Fruit fly (Drosophila melanogaster) Kc167 (cell line): ENCODE measurements around the gene CG7656.

Source experiments
- Myc ChIP-seq: fragments of >200 bp; optimal IDR thresholded peaks from 2 replicates; lab custom pipeline; 2017; ENCODE audit warnings: missing external identifiers
- Sin3A ChIP-seq: fragments of >200 bp; optimal IDR thresholded peaks from 2 replicates; lab custom pipeline; 2018; ENCODE audit warnings: missing external identifiers
- h ChIP-seq: fragments of >200 bp; optimal IDR thresholded peaks from 3 replicates; lab custom pipeline; 2018; ENCODE audit warnings: missing external identifiers
- insv ChIP-seq: fragments of >200 bp; optimal IDR thresholded peaks from 3 replicates; lab custom pipeline; 2018; ENCODE audit warnings: missing external identifiers
- psq ChIP-seq: fragments of >200 bp; optimal IDR thresholded peaks from 2 replicates; lab custom pipeline; 2017; ENCODE audit warnings: missing external identifiers
- ttk ChIP-seq: sonication (Bioruptor generic); optimal IDR thresholded peaks from 2 replicates; lab custom pipeline; 2017; ENCODE audit warnings: missing external identifiers

CG7656 gene

dm6 chr3L:15587445-15588381 is at the start of gene CG7656:
Gene CG7656 (minus strand): TSS chr3L:15588175.
- no peak for TF ChIP-seq psq
- TF ChIP-seq ttk (lab: Kevin White, UChicago), result no peak
- no peak for TF ChIP-seq Sin3A (lab: Kevin White, UChicago)
- TF ChIP-seq h (lab: Kevin White, UChicago), result no peak
- TF ChIP-seq Myc, result no peak
- TF ChIP-seq insv (lab: Kevin White, UChicago), result no peak

dm6 chr3L:15637618-15638017 is 49.6 kb upstream of the CG7656 start:
- TF ChIP-seq insv (lab: Kevin White, UChicago) (no peak), Myc (no peak), ttk (lab: Kevin White, UChicago) (no peak), Sin3A (lab: Kevin White, UChicago) (no peak)

dm6 chr3L:15636978-15637377 is 49.0 kb upstream of the CG7656 start:
- TF ChIP-seq insv (lab: Kevin White, UChicago), result no peak
- TF ChIP-seq h (lab: Kevin White, UChicago), result no peak
- TF ChIP-seq ttk (lab: Kevin White, UChicago), result no peak
- no peak for TF ChIP-seq Myc

- TF ChIP-seq h (lab: Kevin White, UChicago), result no peak
- no peak for TF ChIP-seq ttk (lab: Kevin White, UChicago)
- no peak for TF ChIP-seq Myc
- no peak for TF ChIP-seq Sin3A (lab: Kevin White, UChicago)
- TF ChIP-seq psq, result no peak
- TF ChIP-seq insv (lab: Kevin White, UChicago), result no peak
Measured at dm6 chr3L:15636359-15636758, 48.4 kb upstream of the CG7656 start.

dm6 chr3L:15634368-15635075 is 46.5 kb upstream of the CG7656 start:
- TF ChIP-seq Sin3A (lab: Kevin White, UChicago) (no peak), h (lab: Kevin White, UChicago) (no peak), insv (lab: Kevin White, UChicago) (no peak), ttk (lab: Kevin White, UChicago) (no peak), Myc (no peak), psq (no peak)

dm6 chr3L:15632653-15633052 is 44.7 kb upstream of the CG7656 start:
- TF ChIP-seq h (lab: Kevin White, UChicago) (no peak), Myc (no peak), Sin3A (lab: Kevin White, UChicago) (no peak), psq (no peak), insv (lab: Kevin White, UChicago) (no peak), ttk (lab: Kevin White, UChicago) (no peak)

dm6 chr3L:15631067-15631466 is 43.1 kb upstream of the CG7656 start:
- TF ChIP-seq psq (no peak), h (lab: Kevin White, UChicago) (no peak), insv (lab: Kevin White, UChicago) (no peak), Sin3A (lab: Kevin White, UChicago) (no peak), Myc (no peak), ttk (lab: Kevin White, UChicago) (no peak)

- TF ChIP-seq psq (no peak), ttk (lab: Kevin White, UChicago) (no peak), insv (lab: Kevin White, UChicago) (no peak), Sin3A (lab: Kevin White, UChicago) (no peak), Myc (no peak), h (lab: Kevin White, UChicago) (no peak)
Measured at dm6 chr3L:15627295-15627694, 39.3 kb upstream of the CG7656 start.

dm6 chr3L:15625676-15626414 is 37.9 kb upstream of the CG7656 start:
- TF ChIP-seq insv (lab: Kevin White, UChicago), result no peak
- TF ChIP-seq h (lab: Kevin White, UChicago), result no peak
- TF ChIP-seq ttk (lab: Kevin White, UChicago), result no peak
- TF ChIP-seq psq, result no peak
- no peak for TF ChIP-seq Myc

- TF ChIP-seq h (lab: Kevin White, UChicago), result no peak
- no peak for TF ChIP-seq Myc
- TF ChIP-seq ttk (lab: Kevin White, UChicago), result no peak
- no peak for TF ChIP-seq psq
- TF ChIP-seq insv (lab: Kevin White, UChicago), result no peak
- no peak for TF ChIP-seq Sin3A (lab: Kevin White, UChicago)
Measured at dm6 chr3L:15624944-15625610, 37.1 kb upstream of the CG7656 start.

- TF ChIP-seq Myc (no peak), insv (lab: Kevin White, UChicago) (no peak), Sin3A (lab: Kevin White, UChicago) (no peak), h (lab: Kevin White, UChicago) (no peak), psq (no peak), ttk (lab: Kevin White, UChicago) (no peak)
Measured at dm6 chr3L:15624097-15624496, 36.1 kb upstream of the CG7656 start.
